Worm (Caenorhabditis elegans) whole organism, L4/young adult: ENCODE results near the gene F35C11.5.

Experiments
- W03F9.2 ChIP-seq: fragments of 150-350 bp; optimal IDR thresholded peaks from 2 replicates; lab custom pipeline; 2014; ENCODE audit warnings: missing biosample characterization, missing genetic modification characterization
- dao-5 ChIP-seq: sonication (generic microtip); optimal IDR thresholded peaks from 2 replicates; lab custom pipeline; 2016; ENCODE audit warnings: missing genotype, missing genetic modification characterization, moderate library complexity, missing compliant biosample characterization
- him-1 ChIP-seq: sonication (generic microtip); optimal IDR thresholded peaks from 2 replicates; lab custom pipeline; 2016; ENCODE audit warnings: missing genotype, missing genetic modification reagents, missing genetic modification characterization, missing compliant biosample characterization

DNA sequence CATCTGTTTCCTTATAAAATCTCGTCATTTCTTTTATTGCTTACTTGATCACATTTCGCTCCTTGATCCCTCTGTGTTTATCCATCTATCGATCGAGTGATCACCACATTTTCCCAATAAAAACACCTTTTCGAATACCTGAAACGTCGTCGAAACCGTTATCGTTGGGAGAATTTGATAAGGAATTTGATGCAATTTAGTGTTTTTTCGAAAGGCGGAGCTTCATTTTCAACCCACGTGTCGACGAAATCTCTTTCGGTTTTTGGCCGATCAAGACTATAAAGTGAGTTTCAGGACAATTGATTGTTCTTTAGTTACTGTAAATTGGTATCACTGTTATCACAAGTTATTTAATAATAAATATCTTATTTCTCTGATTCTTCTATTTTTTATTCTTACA lies 11.1 kb downstream of the F35C11.5 start, which contains the start of gene srdh-1:
- no peak for TF ChIP-seq him-1 (tag; lab: Kevin White, UChicago)
- TF ChIP-seq W03F9.2 (tag; lab: Kevin White, UChicago), result no peak
- TF ChIP-seq dao-5 (tag; lab: Kevin White, UChicago), result no peak
